Worm (Caenorhabditis elegans) whole organism, late embryonic: ENCODE data around the gene B0361.3.

ENCODE experiments used
- C08G9.2 ChIP-seq: sonication (generic microtip); optimal IDR thresholded peaks from 2 replicates; lab custom pipeline; 2016; ENCODE audit warnings: mild to moderate bottlenecking, missing genetic modification characterization, moderate library complexity, missing compliant biosample characterization
- C38D4.7 ChIP-seq: fragments of 200-800 bp; sonication (Bioruptor generic); optimal IDR thresholded peaks from 2 replicates; lab custom pipeline; 2018; ENCODE audit warnings: mild to moderate bottlenecking, missing genetic modification characterization, moderate library complexity, missing compliant biosample characterization
- T23F11.4 ChIP-seq: fragments of 200-800 bp; sonication (Bioruptor generic); optimal IDR thresholded peaks from 2 replicates; lab custom pipeline; 2018; ENCODE audit warnings: mild to moderate bottlenecking, missing genetic modification characterization, missing compliant biosample characterization
- ceh-14 ChIP-seq: sonication (generic microtip); optimal IDR thresholded peaks from 2 replicates; lab custom pipeline; 2016; ENCODE audit warnings: missing genotype, missing genetic modification characterization, missing compliant biosample characterization
- ceh-18 ChIP-seq: sonication (generic microtip); optimal IDR thresholded peaks from 2 replicates; lab custom pipeline; 2016; ENCODE audit warnings: missing genetic modification characterization, missing compliant biosample characterization
- ceh-22 ChIP-seq: sonication (generic microtip); optimal IDR thresholded peaks from 2 replicates; lab custom pipeline; 2017; ENCODE audit warnings: missing biosample characterization, missing genetic modification characterization
- ceh-31 ChIP-seq: sonication (generic microtip); optimal IDR thresholded peaks from 2 replicates; lab custom pipeline; 2016; ENCODE audit warnings: missing genetic modification characterization, missing compliant biosample characterization
- ceh-34 ChIP-seq: sonication (generic microtip); optimal IDR thresholded peaks from 2 replicates; lab custom pipeline; 2016; ENCODE audit warnings: mild to moderate bottlenecking, missing genetic modification characterization, missing compliant biosample characterization
- ceh-6 ChIP-seq: fragments of 200-800 bp; sonication (Bioruptor generic); optimal IDR thresholded peaks from 2 replicates; lab custom pipeline; 2018; ENCODE audit warnings: mild to moderate bottlenecking, missing genetic modification characterization, missing compliant biosample characterization
- dve-1 ChIP-seq: sonication (generic microtip); optimal IDR thresholded peaks from 2 replicates; lab custom pipeline; 2017; ENCODE audit warnings: antibody characterized with exemption, mild to moderate bottlenecking, missing genetic modification characterization, missing compliant biosample characterization
- elt-4 ChIP-seq: sonication (generic microtip); optimal IDR thresholded peaks from 2 replicates; lab custom pipeline; 2016; ENCODE audit warnings: missing genetic modification characterization, missing compliant biosample characterization
- ets-4 ChIP-seq: sonication (generic microtip); optimal IDR thresholded peaks from 2 replicates; lab custom pipeline; 2016; ENCODE audit warnings: missing genetic modification characterization, missing compliant biosample characterization
- fax-1 ChIP-seq: sonication (generic microtip); optimal IDR thresholded peaks from 2 replicates; lab custom pipeline; 2016; ENCODE audit warnings: missing genotype, missing genetic modification characterization, missing compliant biosample characterization
- fkh-10 ChIP-seq: fragments of 150-350 bp; optimal IDR thresholded peaks from 2 replicates; lab custom pipeline; 2014; ENCODE audit warnings: missing biosample characterization, missing genetic modification reagents, missing genetic modification characterization
- fkh-6 ChIP-seq: sonication (generic microtip); optimal IDR thresholded peaks from 2 replicates; lab custom pipeline; 2016; ENCODE audit warnings: missing genetic modification characterization, missing compliant biosample characterization
- hlh-15 ChIP-seq: sonication (generic microtip); optimal IDR thresholded peaks from 2 replicates; lab custom pipeline; 2016; ENCODE audit warnings: missing genetic modification characterization, missing compliant biosample characterization
- hlh-6 ChIP-seq: sonication (generic microtip); optimal IDR thresholded peaks from 2 replicates; lab custom pipeline; 2016; ENCODE audit warnings: missing genotype, missing genetic modification characterization, missing compliant biosample characterization
- lim-6 ChIP-seq: sonication (generic microtip); optimal IDR thresholded peaks from 2 replicates; lab custom pipeline; 2016; ENCODE audit warnings: missing genetic modification characterization, missing compliant biosample characterization
- lin-11 ChIP-seq: fragments of 200-800 bp; sonication (Bioruptor generic); optimal IDR thresholded peaks from 2 replicates; lab custom pipeline; 2018; ENCODE audit warnings: mild to moderate bottlenecking, missing genetic modification characterization, missing compliant biosample characterization
- madf-2 ChIP-seq: sonication (generic microtip); optimal IDR thresholded peaks from 2 replicates; lab custom pipeline; 2017; ENCODE audit warnings: missing genetic modification characterization, missing compliant biosample characterization
- mec-3 ChIP-seq: sonication (generic microtip); optimal IDR thresholded peaks from 2 replicates; lab custom pipeline; 2016; ENCODE audit warnings: borderline replicate concordance, missing genetic modification characterization, missing compliant biosample characterization
- nfya-1 ChIP-seq: sonication (generic microtip); optimal IDR thresholded peaks from 2 replicates; lab custom pipeline; 2017; ENCODE audit warnings: missing genetic modification characterization, mild to moderate bottlenecking, missing compliant biosample characterization, antibody characterized with exemption, moderate library complexity
- nhr-11 ChIP-seq: fragments of 150-350 bp; optimal IDR thresholded peaks from 2 replicates; lab custom pipeline; 2014; ENCODE audit warnings: missing biosample characterization, missing genetic modification characterization
- npax-4 ChIP-seq: sonication (generic microtip); optimal IDR thresholded peaks from 2 replicates; lab custom pipeline; 2016; ENCODE audit warnings: missing genetic modification characterization, missing compliant biosample characterization
- pat-9 ChIP-seq: fragments of 200-800 bp; sonication (Bioruptor generic); optimal IDR thresholded peaks from 2 replicates; lab custom pipeline; 2018; ENCODE audit warnings: mild to moderate bottlenecking, missing genetic modification characterization, moderate library complexity, missing compliant biosample characterization
- pha-2 ChIP-seq: sonication (generic microtip); optimal IDR thresholded peaks from 2 replicates; lab custom pipeline; 2017; ENCODE audit warnings: mild to moderate bottlenecking, missing genetic modification characterization, missing compliant biosample characterization
- pqm-1 ChIP-seq: sonication (generic microtip); optimal IDR thresholded peaks from 2 replicates; lab custom pipeline; 2016; ENCODE audit warnings: missing genetic modification characterization, missing compliant biosample characterization
- ref-2 ChIP-seq: sonication (generic microtip); optimal IDR thresholded peaks from 2 replicates; lab custom pipeline; 2016; ENCODE audit warnings: missing genetic modification characterization, missing compliant biosample characterization
- sdc-2 ChIP-seq: sonication (generic microtip); optimal IDR thresholded peaks from 2 replicates; lab custom pipeline; 2016; ENCODE audit warnings: missing genotype, missing genetic modification characterization, missing compliant biosample characterization
- sox-2 ChIP-seq: fragments of 200-800 bp; sonication (Bioruptor generic); IDR thresholded peaks from 2 replicates; pipeline ENCODE4 v1.3.6; 2022; ENCODE audit warnings: missing genetic modification reagents, missing genetic modification characterization, missing compliant biosample characterization
- unc-3 ChIP-seq, 2 experiments: fragments of 200-800 bp in 1 of 2; sonication (Bioruptor generic) in 1 of 2; sonication (generic microtip) in 1 of 2; conservative IDR thresholded peaks in 1 of 2; optimal IDR thresholded peaks in 1 of 2; 2 replicates each; pipeline versions ENCODE4 v1.3.6 to Lab custom; 2016 to 2022; ENCODE audit warnings: missing compliant biosample characterization in 2 of 2, missing genetic modification characterization in 2 of 2, missing genetic modification reagents in 1 of 2
- unc-55 ChIP-seq: sonication (generic microtip); optimal IDR thresholded peaks from 2 replicates; lab custom pipeline; 2017; ENCODE audit warnings: missing biosample characterization, missing genetic modification reagents, missing genetic modification characterization
- unc-86 ChIP-seq: sonication (generic microtip); optimal IDR thresholded peaks from 2 replicates; lab custom pipeline; 2016; ENCODE audit warnings: missing genetic modification characterization, missing compliant biosample characterization
- zip-5 ChIP-seq: sonication (generic microtip); optimal IDR thresholded peaks from 2 replicates; lab custom pipeline; 2016; ENCODE audit warnings: missing genetic modification characterization, missing compliant biosample characterization

The B0361.3 gene

DNA sequence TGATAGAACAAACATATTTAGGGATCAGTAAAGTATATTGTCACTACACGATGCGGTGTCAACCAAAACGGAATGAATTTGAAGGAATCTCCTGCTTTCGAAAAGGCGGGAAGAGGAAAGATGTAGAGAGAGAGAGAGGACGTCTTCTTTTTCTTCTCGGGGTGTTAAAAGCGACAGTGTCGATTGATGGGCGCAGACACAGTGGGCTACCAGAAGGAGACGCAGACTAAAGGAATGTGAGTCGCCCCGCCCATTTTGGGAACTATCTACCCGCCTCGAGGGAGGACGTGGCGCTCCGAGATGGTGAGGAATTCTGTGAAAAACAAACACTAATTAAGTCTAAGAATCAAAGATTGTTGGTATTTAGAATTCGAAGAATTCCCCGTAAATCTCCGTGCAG is 18.2 kb downstream of the B0361.3 start, which contains the start of the genes B0361.14 and B0361.9:
Gene B0361.14 (minus strand): TSS at position 66 of the 400 bp plus-strand sequence.
Gene B0361.9 (minus strand): TSS at position 166 of the 400 bp plus-strand sequence.
- TF ChIP-seq elt-4 (tag; lab: Kevin White, UChicago): no peak
- TF ChIP-seq ref-2: peak; percentile 6

DNA sequence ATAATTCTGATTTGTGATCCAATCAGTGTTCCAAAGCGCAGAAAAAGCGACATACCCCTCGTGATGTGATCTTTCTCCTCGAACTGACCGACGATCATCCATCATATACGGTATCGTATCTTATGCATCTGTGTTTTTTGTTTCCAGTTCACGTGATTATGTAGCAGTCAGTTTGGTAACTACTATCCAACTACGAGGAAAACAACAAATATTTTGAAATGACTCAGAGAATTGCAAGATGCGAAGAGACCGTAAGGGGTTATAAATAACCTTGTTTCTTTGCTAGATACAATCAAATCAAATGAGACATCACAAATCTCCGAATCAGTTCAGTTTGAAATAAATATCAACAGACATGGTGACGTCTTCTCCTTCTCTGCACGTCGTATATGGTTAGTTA is 18.9 kb downstream of the B0361.3 start:
- TF ChIP-seq ceh-18 (tag; lab: Kevin White, UChicago): no peak
- no peak for TF ChIP-seq ceh-31 (tag; lab: Kevin White, UChicago)
- no peak for TF ChIP-seq unc-55 (GFP tag; lab: Kevin White, UChicago)
- TF ChIP-seq npax-4 (tag; lab: Kevin White, UChicago): no peak
- TF ChIP-seq pha-2 (tag; lab: Kevin White, UChicago): no peak
- TF ChIP-seq elt-4 (tag; lab: Kevin White, UChicago): no peak
- no peak for TF ChIP-seq pqm-1 (tag; lab: Kevin White, UChicago)
- no peak for TF ChIP-seq fax-1
- no peak for TF ChIP-seq mec-3 (tag; lab: Kevin White, UChicago)
- no peak for TF ChIP-seq unc-3 (GFP tag; conservative IDR thresholded peaks at IDR 0.05; lab: Robert Waterston, UW)
- TF ChIP-seq unc-3 (tag; optimal IDR thresholded peaks at IDR 0.05; lab: Kevin White, UChicago): no peak
- TF ChIP-seq pat-9 (tag; lab: Kevin White, UChicago): no peak
- TF ChIP-seq madf-2 (tag; lab: Kevin White, UChicago): no peak
- TF ChIP-seq ceh-14: no peak
- TF ChIP-seq C38D4.7 (GFP tag; lab: Kevin White, UChicago): no peak
- no peak for TF ChIP-seq ets-4 (tag; lab: Kevin White, UChicago)
- no peak for TF ChIP-seq nfya-1

DNA sequence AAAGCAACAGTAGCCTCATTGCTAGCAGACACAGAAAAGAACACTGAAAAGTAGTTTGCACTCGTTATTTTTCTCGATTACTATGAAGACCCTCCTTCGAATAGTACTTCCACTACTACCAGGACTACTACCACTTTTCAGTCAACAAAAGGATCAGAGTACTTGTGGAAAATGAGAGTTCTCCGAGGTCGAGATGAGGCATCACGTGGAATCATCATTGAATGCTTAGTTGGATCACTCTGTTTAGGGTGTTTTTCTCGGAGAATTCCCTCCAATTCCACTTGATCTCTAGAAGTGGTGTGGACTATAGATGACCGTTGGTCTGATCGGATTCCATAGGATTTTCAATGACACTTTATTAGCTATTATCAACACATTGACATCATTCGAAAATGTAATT is 19.5 kb downstream of the B0361.3 start:
- TF ChIP-seq npax-4 (tag; lab: Kevin White, UChicago) (no peak), fkh-10 (GFP tag; lab: Kevin White, UChicago) (no peak), hlh-6 (tag; lab: Kevin White, UChicago) (no peak), ceh-6 (no peak), zip-5 (no peak), hlh-15 (tag; lab: Kevin White, UChicago) (no peak), T23F11.4 (GFP tag; lab: Kevin White, UChicago) (no peak), C08G9.2 (tag; lab: Kevin White, UChicago) (no peak), ceh-34 (tag; lab: Kevin White, UChicago) (no peak), nhr-11 (tag; lab: Kevin White, UChicago) (no peak), dve-1 (no peak), lin-11 (tag; lab: Kevin White, UChicago) (no peak), sox-2 (GFP tag; lab: Robert Waterston, UW) (no peak), ceh-22 (tag; lab: Kevin White, UChicago) (no peak)

DNA sequence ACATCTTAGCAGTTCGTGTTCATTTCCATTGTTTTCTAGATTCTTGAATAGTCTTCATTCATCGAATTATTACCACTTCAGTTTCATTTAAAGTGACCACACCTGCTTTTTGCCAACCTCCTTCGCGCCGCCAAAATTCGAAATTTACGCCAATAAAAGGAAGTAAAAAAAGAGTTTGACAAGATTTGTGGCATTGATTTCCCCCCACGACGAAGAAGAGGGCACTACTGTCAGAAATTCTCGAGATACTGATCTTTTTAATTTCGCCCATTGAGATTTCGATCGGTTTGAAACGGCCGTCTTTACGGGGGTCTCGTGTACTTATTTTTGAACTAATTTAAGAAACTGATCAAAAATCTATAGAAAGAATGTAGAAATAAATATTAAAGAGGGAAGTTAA is 20.4 kb downstream of the B0361.3 start:
- no peak for TF ChIP-seq hlh-15 (tag; lab: Kevin White, UChicago)
- no peak for TF ChIP-seq sdc-2 (tag; lab: Kevin White, UChicago)
- TF ChIP-seq pat-9 (tag; lab: Kevin White, UChicago): no peak

DNA sequence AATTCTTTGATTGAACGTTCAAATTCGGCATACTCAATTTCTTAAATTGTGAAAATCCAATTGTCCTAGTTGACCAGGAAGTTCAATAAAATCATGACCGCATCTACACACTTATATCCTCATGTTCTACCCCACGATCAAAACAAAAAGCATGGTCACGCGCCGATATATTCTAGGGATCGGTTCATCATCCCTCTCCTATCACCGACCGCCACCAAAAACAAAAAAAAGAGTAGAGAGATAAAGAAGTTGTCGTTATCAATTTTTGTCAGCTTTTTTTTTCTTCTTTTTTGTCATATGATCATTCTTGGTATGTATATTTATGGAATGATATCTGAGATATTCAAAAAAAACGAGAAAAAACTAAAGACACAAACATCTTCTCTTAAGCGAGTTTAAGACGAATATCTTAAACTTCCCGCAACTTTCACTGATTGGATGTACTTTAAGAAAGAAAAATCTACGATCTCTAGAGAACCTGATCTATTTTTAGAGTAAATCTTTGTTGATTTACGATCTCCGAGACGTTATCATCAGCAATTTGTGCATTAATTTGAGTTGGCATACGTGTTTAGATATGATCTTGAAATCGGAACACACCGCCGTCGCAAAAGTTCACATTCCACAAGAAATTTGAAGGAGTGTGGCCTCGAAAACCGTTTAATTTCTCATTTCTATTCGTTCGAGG is 23.8 kb downstream of the B0361.3 start:
- TF ChIP-seq fkh-6 (tag; lab: Kevin White, UChicago): no peak
- TF ChIP-seq unc-86 (tag; lab: Kevin White, UChicago): no peak
- TF ChIP-seq lim-6 (tag; lab: Kevin White, UChicago): no peak
- TF ChIP-seq ceh-14: no peak
- TF ChIP-seq, all 69 proteins: peak for 0
